Fruit fly (Drosophila melanogaster): Measurements from ENCODE around the gene CG9686.

Gene CG9686

DNA sequence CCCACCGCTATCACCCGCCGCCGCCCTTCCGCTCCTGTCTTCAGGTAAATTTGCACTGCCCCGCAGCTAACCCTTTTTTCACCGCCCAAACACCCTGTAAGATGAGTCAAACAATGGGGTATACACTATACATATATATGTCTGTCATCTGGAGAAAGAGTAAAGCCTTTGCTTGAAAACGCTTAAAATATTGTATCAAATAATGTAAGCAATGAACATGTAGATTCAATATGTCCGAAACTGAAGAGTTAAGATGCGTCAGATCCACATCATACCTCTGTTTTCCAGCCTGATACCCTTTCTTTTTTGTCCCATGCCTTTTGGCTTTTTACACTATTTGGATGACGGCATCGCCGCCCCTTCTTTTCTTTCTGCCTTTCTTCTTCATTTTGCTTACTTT lies 13.2 kb downstream of the CG9686 start (continued):
- no peak for TF ChIP-seq D (optimal IDR thresholded peaks at IDR 0.05)
- no peak for TF ChIP-seq D (GFP tag; optimal IDR thresholded peaks at IDR 0.05)
- TF ChIP-seq vvl (GFP tag; IDR thresholded peaks at IDR 0.05): peak; percentile 60; the same call in 1 of the 2 replicates
- no peak for TF ChIP-seq CG1647 (GFP tag; optimal IDR thresholded peaks at IDR 0.05)
- TF ChIP-seq CG15269 (tag; optimal IDR thresholded peaks at IDR 0.05): peak; percentile 38
- TF ChIP-seq ssp (GFP tag; IDR thresholded peaks at IDR 0.05): peak; percentile 34; the same call in 1 of the 2 replicates
- no peak for TF ChIP-seq Dad (GFP tag; optimal IDR thresholded peaks at IDR 0.05)
- TF ChIP-seq mld (GFP tag; IDR thresholded peaks at IDR 0.05; ENCODE audit: partially characterized antibody): no peak
- TF ChIP-seq lov (optimal IDR thresholded peaks at IDR 0.05): no peak
- 0 out of 3 replicates have a peak, but pooled peaks have one; percentile 20 for TF ChIP-seq lov (GFP tag; IDR thresholded peaks at IDR 0.05)
- 0 out of 3 replicates have a peak, but pooled peaks have one; percentile 54 for TF ChIP-seq CG11456 (GFP tag; IDR thresholded peaks at IDR 0.05)
- no peak for TF ChIP-seq bigmax (GFP tag; optimal IDR thresholded peaks at IDR 0.05)
- TF ChIP-seq MESR4 (GFP tag; optimal IDR thresholded peaks at IDR 0.05): no peak
- TF ChIP-seq CG9609 (GFP tag; optimal IDR thresholded peaks at IDR 0.05): peak; percentile 1
- TF ChIP-seq nerfin-2 (GFP tag; IDR thresholded peaks at IDR 0.05; ENCODE audit: partially characterized antibody): no peak
- TF ChIP-seq CG3995 (GFP tag; optimal IDR thresholded peaks at IDR 0.05): no peak
- TF ChIP-seq CG8290 (GFP tag; optimal IDR thresholded peaks at IDR 0.05): no peak
- TF ChIP-seq CG8290 (tag; optimal IDR thresholded peaks at IDR 0.05): peak in 1 of 2 experiments; percentile 63
- TF ChIP-seq CG12942 (GFP tag; optimal IDR thresholded peaks at IDR 0.05): no peak
- TF ChIP-seq CG8388 (GFP tag; optimal IDR thresholded peaks at IDR 0.05): peak; percentile 22
- TF ChIP-seq Lhr (GFP tag; optimal IDR thresholded peaks at IDR 0.05): no peak

- TF ChIP-seq CG8765 (GFP tag; IDR thresholded peaks at IDR 0.05): no peak
- no peak for TF ChIP-seq usp (GFP tag; optimal IDR thresholded peaks at IDR 0.05)
- peak; percentile 79; the same call in 1 of the 4 replicates for TF ChIP-seq chinmo (GFP tag; IDR thresholded peaks at IDR 0.05; ENCODE audit: partially characterized antibody)
- TF ChIP-seq slou (GFP tag; optimal IDR thresholded peaks at IDR 0.05): no peak
- TF ChIP-seq CG8290 (GFP tag; optimal IDR thresholded peaks at IDR 0.05): no peak
- TF ChIP-seq CG8290 (tag; optimal IDR thresholded peaks at IDR 0.05): no peak
- no peak for TF ChIP-seq dmrt99B (tag; optimal IDR thresholded peaks at IDR 0.05)
- TF ChIP-seq CG9817 (tag; optimal IDR thresholded peaks at IDR 0.05): no peak
- no peak for TF ChIP-seq Rx (GFP tag; IDR thresholded peaks at IDR 0.05)
- no peak for TF ChIP-seq CG17328 (GFP tag; IDR thresholded peaks at IDR 0.05)
- peak; percentile 85 for TF ChIP-seq ftz-f1 (GFP tag; optimal IDR thresholded peaks at IDR 0.05)
- no peak for TF ChIP-seq gt (GFP tag; IDR thresholded peaks at IDR 0.05)
- TF ChIP-seq CG12769 (tag; optimal IDR thresholded peaks at IDR 0.05): peak; percentile 30
- TF ChIP-seq sd (tag; optimal IDR thresholded peaks at IDR 0.05): peak; percentile 29
Observed at dm6 chrX:9897599-9897998, 17.9 kb downstream of the CG9686 start.

DNA sequence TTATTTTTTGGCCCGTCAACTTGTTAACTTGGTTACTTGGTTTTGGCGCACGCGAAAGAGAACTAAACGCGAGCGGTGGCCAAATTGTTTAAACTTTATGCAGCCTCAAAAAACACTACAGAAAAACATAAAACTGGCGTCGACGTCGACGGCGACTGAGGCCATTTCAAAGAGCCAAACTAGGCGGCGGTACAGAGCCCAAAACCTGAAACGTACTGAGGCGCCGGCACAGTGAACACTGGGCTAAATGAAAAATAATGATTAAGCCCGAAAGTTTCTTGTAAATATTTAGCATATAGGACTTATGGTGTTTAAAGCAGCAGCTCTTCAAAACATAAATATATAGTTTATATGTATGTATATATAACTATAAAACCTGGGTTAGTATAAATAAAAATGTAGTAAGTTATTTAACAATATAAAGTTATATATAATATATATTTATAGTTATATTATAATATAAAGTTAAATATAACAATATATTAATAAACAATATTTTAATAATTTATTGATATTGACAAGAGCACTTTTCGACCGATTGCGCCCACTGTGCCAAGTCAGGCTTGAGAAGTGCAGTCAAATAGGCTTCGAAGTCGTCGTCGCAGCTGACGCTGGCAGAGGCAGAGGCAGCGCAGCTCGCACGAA lies 20.0 kb downstream of the CG9686 start, which contains the start of gene CG15249:
TSS of gene CG15249 (minus strand) at position 51 of the 645 bp plus-strand sequence.
- TF ChIP-seq CG17568 (GFP tag; optimal IDR thresholded peaks at IDR 0.05): no peak
- TF ChIP-seq CG10543 (GFP tag; optimal IDR thresholded peaks at IDR 0.05): peak; percentile 14
- TF ChIP-seq CG13123 (GFP tag; optimal IDR thresholded peaks at IDR 0.05): no peak
- no peak for TF ChIP-seq Jarid2 (GFP tag; optimal IDR thresholded peaks at IDR 0.05)
- TF ChIP-seq CG1603 (tag; optimal IDR thresholded peaks at IDR 0.05): no peak
- TF ChIP-seq twi (tag; optimal IDR thresholded peaks at IDR 0.05): no peak
- 0 out of 2 replicates have a peak, but pooled peaks have one; percentile 35 for TF ChIP-seq CG6689 (GFP tag; IDR thresholded peaks at IDR 0.05)
- TF ChIP-seq cwo (GFP tag; optimal IDR thresholded peaks at IDR 0.05): peak; percentile 42
- no peak for TF ChIP-seq insv (GFP tag; optimal IDR thresholded peaks at IDR 0.05)
- no peak for TF ChIP-seq sc (optimal IDR thresholded peaks at IDR 0.05)
- peak; percentile 22 for TF ChIP-seq sc (GFP tag; optimal IDR thresholded peaks at IDR 0.05)
- peak in 1 of 2 experiments; percentile 82 for TF ChIP-seq Hr51 (GFP tag; optimal IDR thresholded peaks at IDR 0.05)
- TF ChIP-seq CG12236 (GFP tag; optimal IDR thresholded peaks at IDR 0.05): no peak
- peak; percentile 13 for TF ChIP-seq kah (GFP tag; optimal IDR thresholded peaks at IDR 0.05)
- TF ChIP-seq lola (GFP tag; optimal IDR thresholded peaks at IDR 0.05): peak in 1 of 3 experiments; percentile 64
- no peak for TF ChIP-seq YL-1 (GFP tag; optimal IDR thresholded peaks at IDR 0.05)

Measured in whole organism, embryonic.